Worm (Caenorhabditis elegans) whole organism, L1 larva: ENCODE data around the gene F56C3.8.

ENCODE experiments used
- C04F5.9 ChIP-seq: sonication (generic microtip); optimal IDR thresholded peaks from 2 replicates; lab custom pipeline; 2016; ENCODE audit warnings: missing genetic modification characterization, missing compliant biosample characterization
- C16A3.4 ChIP-seq: fragments of 150-350 bp; optimal IDR thresholded peaks from 2 replicates; lab custom pipeline; 2014; ENCODE audit warnings: missing biosample characterization, missing genetic modification characterization
- C34B4.2 ChIP-seq: sonication (generic microtip); optimal IDR thresholded peaks from 2 replicates; lab custom pipeline; 2017; ENCODE audit warnings: mild to moderate bottlenecking, missing genetic modification characterization, missing compliant biosample characterization
- F16B12.6 ChIP-seq: fragments of 150-350 bp; optimal IDR thresholded peaks from 2 replicates; lab custom pipeline; 2014; ENCODE audit warnings: missing biosample characterization, missing genetic modification characterization
- alr-1 ChIP-seq: fragments of 200-800 bp; sonication (Bioruptor generic); optimal IDR thresholded peaks from 2 replicates; lab custom pipeline; 2018; ENCODE audit warnings: borderline replicate concordance, mild to moderate bottlenecking, missing genetic modification characterization, missing compliant biosample characterization
- aly-2 ChIP-seq: fragments of 150-350 bp; optimal IDR thresholded peaks from 2 replicates; lab custom pipeline; 2014; ENCODE audit warnings: missing biosample characterization, missing genetic modification characterization
- ama-1 ChIP-seq: fragments of 150-350 bp; optimal IDR thresholded peaks from 2 replicates; lab custom pipeline; 2014
- ceh-63 ChIP-seq: fragments of 200-800 bp; sonication (Bioruptor generic); optimal IDR thresholded peaks from 2 replicates; lab custom pipeline; 2018; ENCODE audit warnings: mild to moderate bottlenecking, missing genetic modification characterization, missing compliant biosample characterization
- ceh-8 ChIP-seq: fragments of 200-800 bp; sonication (Bioruptor generic); optimal IDR thresholded peaks from 2 replicates; lab custom pipeline; 2018; ENCODE audit warnings: mild to moderate bottlenecking, missing genetic modification characterization, moderate library complexity, missing compliant biosample characterization
- dpl-1 ChIP-seq, 3 experiments: fragments of 150-350 bp in 2 of 3; sonication (generic microtip) in 1 of 3; optimal IDR thresholded peaks; 2 replicates each; lab custom pipeline; 2014 to 2017; ENCODE audit warnings: missing biosample characterization in 3 of 3, missing genetic modification characterization in 3 of 3, missing genetic modification reagents in 3 of 3
- dsc-1 ChIP-seq: sonication (generic microtip); optimal IDR thresholded peaks from 2 replicates; lab custom pipeline; 2016; ENCODE audit warnings: mild to moderate bottlenecking, missing genetic modification characterization, missing compliant biosample characterization
- egl-13 ChIP-seq: sonication (generic microtip); optimal IDR thresholded peaks from 2 replicates; lab custom pipeline; 2016; ENCODE audit warnings: missing genotype, missing genetic modification reagents, missing genetic modification characterization, missing compliant biosample characterization
- egl-27 ChIP-seq, 2 experiments: fragments of 150-350 bp in 1 of 2; sonication (generic microtip); optimal IDR thresholded peaks; 3 replicates each; lab custom pipeline; 2017 to 2018; ENCODE audit warnings: missing biosample characterization in 2 of 2, missing genetic modification characterization in 2 of 2, missing genetic modification reagents in 2 of 2
- elt-3 ChIP-seq, 6 experiments: fragments of 150-350 bp in 1 of 6; sonication (generic microtip); optimal IDR thresholded peaks; 2 replicates each; lab custom pipeline; 2017 to 2018; ENCODE audit warnings: missing biosample characterization in 6 of 6, missing genetic modification characterization in 6 of 6, inconsistent platforms in 1 of 6
- fkh-4 ChIP-seq: sonication (generic microtip); optimal IDR thresholded peaks from 2 replicates; lab custom pipeline; 2016; ENCODE audit warnings: missing compliant biosample characterization, missing genetic modification characterization, borderline replicate concordance
- fkh-8 ChIP-seq: sonication (generic microtip); optimal IDR thresholded peaks from 2 replicates; lab custom pipeline; 2016; ENCODE audit warnings: mild to moderate bottlenecking, missing genetic modification characterization, missing compliant biosample characterization
- grh-1 ChIP-seq: fragments of 200-800 bp; sonication (Bioruptor generic); IDR thresholded peaks from 2 replicates; pipeline ENCODE4 v1.3.6; 2022; ENCODE audit warnings: missing genetic modification reagents, missing genetic modification characterization, missing compliant biosample characterization
- hlh-17 ChIP-seq: fragments of 200-800 bp; sonication (Bioruptor generic); optimal IDR thresholded peaks from 2 replicates; lab custom pipeline; 2018; ENCODE audit warnings: missing genetic modification characterization, mild to moderate bottlenecking, missing compliant biosample characterization, moderate library complexity, borderline replicate concordance
- hpl-2 ChIP-seq: fragments of 150-350 bp; optimal IDR thresholded peaks from 2 replicates; lab custom pipeline; 2014; ENCODE audit warnings: missing biosample characterization, missing genetic modification reagents, missing genetic modification characterization
- irx-1 ChIP-seq: sonication (generic microtip); optimal IDR thresholded peaks from 2 replicates; lab custom pipeline; 2016; ENCODE audit warnings: missing genetic modification characterization, missing compliant biosample characterization
- lin-13 ChIP-seq: fragments of 150-350 bp; optimal IDR thresholded peaks from 2 replicates; lab custom pipeline; 2014; ENCODE audit warnings: missing biosample characterization, missing genetic modification reagents, missing genetic modification characterization
- lin-14 ChIP-seq: fragments of 200-800 bp; sonication (Bioruptor generic); optimal IDR thresholded peaks from 2 replicates; lab custom pipeline; 2018; ENCODE audit warnings: mild to moderate bottlenecking, missing genetic modification characterization, moderate library complexity, missing compliant biosample characterization
- lir-3 ChIP-seq: sonication (generic microtip); optimal IDR thresholded peaks from 2 replicates; lab custom pipeline; 2016; ENCODE audit warnings: mild to moderate bottlenecking, missing genetic modification characterization, moderate library complexity, missing compliant biosample characterization; ENCODE audit not compliant: poor library complexity
- lsy-2 ChIP-seq, 2 experiments: fragments of 150-350 bp; optimal IDR thresholded peaks; 2 replicates each; lab custom pipeline; 2014; ENCODE audit warnings: missing biosample characterization in 2 of 2, missing genetic modification characterization in 2 of 2
- mab-9 ChIP-seq: fragments of 200-800 bp; sonication (Bioruptor generic); IDR thresholded peaks from 2 replicates; pipeline ENCODE4 v1.3.6; 2022; ENCODE audit warnings: missing genetic modification reagents, missing genetic modification characterization, missing compliant biosample characterization
- mep-1 ChIP-seq: fragments of 150-350 bp; optimal IDR thresholded peaks from 2 replicates; lab custom pipeline; 2014; ENCODE audit warnings: missing biosample characterization, missing genetic modification characterization
- nhr-11 ChIP-seq: fragments of 150-350 bp; optimal IDR thresholded peaks from 2 replicates; lab custom pipeline; 2014; ENCODE audit warnings: missing biosample characterization, missing genetic modification characterization
- nhr-19 ChIP-seq: fragments of 200-800 bp; sonication (Bioruptor generic); conservative IDR thresholded peaks from 2 replicates; pipeline ENCODE4 v1.3.6; 2022; ENCODE audit warnings: missing genetic modification characterization, missing compliant biosample characterization
- nhr-20 ChIP-seq: sonication (generic microtip); optimal IDR thresholded peaks from 2 replicates; lab custom pipeline; 2016; ENCODE audit warnings: mild to moderate bottlenecking, missing genetic modification characterization, missing compliant biosample characterization
- nhr-28 ChIP-seq: fragments of 150-350 bp; optimal IDR thresholded peaks from 2 replicates; lab custom pipeline; 2014; ENCODE audit warnings: missing biosample characterization, missing genetic modification characterization
- nhr-47 ChIP-seq: sonication (generic microtip); optimal IDR thresholded peaks from 2 replicates; lab custom pipeline; 2016; ENCODE audit warnings: mild to moderate bottlenecking, missing genetic modification characterization, moderate library complexity, missing compliant biosample characterization
- nhr-71 ChIP-seq: sonication (generic microtip); optimal IDR thresholded peaks from 2 replicates; lab custom pipeline; 2016; ENCODE audit warnings: mild to moderate bottlenecking, missing genetic modification characterization, moderate library complexity, missing compliant biosample characterization
- nhr-76 ChIP-seq: sonication (generic microtip); optimal IDR thresholded peaks from 2 replicates; lab custom pipeline; 2017; ENCODE audit warnings: missing biosample characterization, missing genetic modification characterization
- nhr-77 ChIP-seq: fragments of 150-350 bp; optimal IDR thresholded peaks from 2 replicates; lab custom pipeline; 2014; ENCODE audit warnings: missing biosample characterization, missing genetic modification characterization
- nhr-84 ChIP-seq: sonication (generic microtip); optimal IDR thresholded peaks from 2 replicates; lab custom pipeline; 2017; ENCODE audit warnings: missing biosample characterization, missing genetic modification characterization
- nhr-85 ChIP-seq: sonication (generic microtip); peaks from one replicate; lab custom pipeline; 2016; ENCODE audit warnings: missing genetic modification characterization, inconsistent platforms, missing compliant biosample characterization
- nhr-90 ChIP-seq: sonication (generic microtip); optimal IDR thresholded peaks from 2 replicates; lab custom pipeline; 2016; ENCODE audit warnings: mild to moderate bottlenecking, missing genetic modification characterization, missing compliant biosample characterization; ENCODE audit not compliant: poor library complexity
- pax-3 ChIP-seq: fragments of 200-800 bp; sonication (Bioruptor generic); optimal IDR thresholded peaks from 2 replicates; lab custom pipeline; 2018; ENCODE audit warnings: mild to moderate bottlenecking, missing genetic modification characterization, moderate library complexity, missing compliant biosample characterization
- rnt-1 ChIP-seq: sonication (generic microtip); optimal IDR thresholded peaks from 2 replicates; lab custom pipeline; 2016; ENCODE audit warnings: mild to moderate bottlenecking, missing genetic modification characterization, moderate library complexity, missing compliant biosample characterization
- skn-1 ChIP-seq: fragments of 150-350 bp; optimal IDR thresholded peaks from 2 replicates; lab custom pipeline; 2014; ENCODE audit warnings: missing biosample characterization, missing genetic modification characterization
- snpc-4 ChIP-seq: fragments of 150-350 bp; optimal IDR thresholded peaks from 2 replicates; lab custom pipeline; 2014; ENCODE audit warnings: missing biosample characterization, missing genetic modification characterization
- sox-4 ChIP-seq: sonication (generic microtip); optimal IDR thresholded peaks from 2 replicates; lab custom pipeline; 2016; ENCODE audit warnings: missing genetic modification characterization, missing compliant biosample characterization
- sup-37 ChIP-seq: fragments of 200-800 bp; sonication (Bioruptor generic); optimal IDR thresholded peaks from 2 replicates; lab custom pipeline; 2018; ENCODE audit warnings: mild to moderate bottlenecking, missing genetic modification characterization, missing compliant biosample characterization
- tlp-1 ChIP-seq: fragments of 150-350 bp; optimal IDR thresholded peaks from 2 replicates; lab custom pipeline; 2014; ENCODE audit warnings: missing biosample characterization, missing genetic modification characterization
- unc-130 ChIP-seq: fragments of 150-350 bp; optimal IDR thresholded peaks from 2 replicates; lab custom pipeline; 2017; ENCODE audit warnings: missing biosample characterization, missing genetic modification characterization, inconsistent platforms
- unc-30 ChIP-seq: sonication (generic microtip); optimal IDR thresholded peaks from 2 replicates; lab custom pipeline; 2017; ENCODE audit warnings: missing biosample characterization, missing genetic modification characterization
- unc-62 ChIP-seq: fragments of 150-350 bp; optimal IDR thresholded peaks from 2 replicates; lab custom pipeline; 2014; ENCODE audit warnings: missing biosample characterization, missing genetic modification reagents, missing genetic modification characterization
- unc-98 ChIP-seq: fragments of 200-800 bp; sonication (Bioruptor generic); IDR thresholded peaks from 2 replicates; pipeline ENCODE4 v1.3.6; 2022; ENCODE audit warnings: missing genetic modification characterization, missing compliant biosample characterization
- zag-1 ChIP-seq: fragments of 150-350 bp; optimal IDR thresholded peaks from 2 replicates; lab custom pipeline; 2014; ENCODE audit warnings: missing biosample characterization, missing genetic modification characterization
- zip-4 ChIP-seq: fragments of 200-800 bp; sonication (Bioruptor generic); optimal IDR thresholded peaks from 2 replicates; lab custom pipeline; 2018; ENCODE audit warnings: mild to moderate bottlenecking, missing genetic modification characterization, moderate library complexity, missing compliant biosample characterization
- ztf-11 ChIP-seq, 2 experiments: sonication (generic microtip); optimal IDR thresholded peaks; 2 replicates each; lab custom pipeline; 2016 to 2017; ENCODE audit warnings: missing genetic modification characterization in 2 of 2, missing biosample characterization in 1 of 2, missing compliant biosample characterization in 1 of 2

The F56C3.8 gene

ce11 chrX:1389382-1389983 is 5.0 kb upstream of the F56C3.8 start (continued):
- peak; percentile 95 for TF ChIP-seq ceh-8
- peak; percentile 96 for TF ChIP-seq C16A3.4 (tag; lab: Kevin White, UChicago)
- no peak for TF ChIP-seq nhr-76
- TF ChIP-seq unc-30 (tag; lab: Kevin White, UChicago) = no peak
- peak; percentile 84 for TF ChIP-seq fkh-4 (tag; lab: Kevin White, UChicago)
- TF ChIP-seq nhr-71 (tag; lab: Kevin White, UChicago) = peak; percentile 91
- TF ChIP-seq hpl-2 (GFP tag; lab: Kevin White, UChicago) = peak; percentile 84
- TF ChIP-seq irx-1 = peak; percentile 86
- TF ChIP-seq skn-1 (tag; lab: Kevin White, UChicago) = peak; percentile 98
- no peak for TF ChIP-seq hlh-17 (GFP tag; lab: Kevin White, UChicago)
- no peak for TF ChIP-seq ceh-63
- peak; percentile 79 for TF ChIP-seq zip-4 (GFP tag; lab: Kevin White, UChicago)
- TF ChIP-seq tlp-1 = no peak
- TF ChIP-seq nhr-20 (tag; lab: Kevin White, UChicago) = peak; percentile 92
- peak; percentile 82 for TF ChIP-seq lin-14
- no peak for TF ChIP-seq unc-62 (GFP tag; lab: Kevin White, UChicago)
- peak in 4 of 6 experiments; percentile 46 to 94 (median 68) for TF ChIP-seq elt-3 (tag; optimal IDR thresholded peaks at IDR 0.05; lab: Kevin White, UChicago)
- TF ChIP-seq fkh-8 = peak; percentile 93
- TF ChIP-seq dpl-1 (GFP tag; optimal IDR thresholded peaks at IDR 0.05; lab: Kevin White, UChicago) = peak; percentile 9 to 43 (median 19)
- TF ChIP-seq lsy-2 (tag; optimal IDR thresholded peaks at IDR 0.05; lab: Kevin White, UChicago) = peak; percentile 82 to 86
- peak; percentile 87 for TF ChIP-seq nhr-85 (tag; lab: Kevin White, UChicago)
- TF ChIP-seq zag-1 = no peak
- peak; percentile 79 for TF ChIP-seq egl-13 (tag; lab: Kevin White, UChicago)
- peak; percentile 43 for TF ChIP-seq rnt-1 (tag; lab: Kevin White, UChicago)
- no peak for TF ChIP-seq ama-1 (lab: Kevin White, UChicago)
- TF ChIP-seq unc-130 (tag; lab: Kevin White, UChicago) = no peak
- peak; percentile 98 for TF ChIP-seq nhr-47
- no peak for TF ChIP-seq alr-1 (tag; lab: Kevin White, UChicago)
- peak; percentile 94 for TF ChIP-seq nhr-77 (tag; lab: Kevin White, UChicago)
- TF ChIP-seq aly-2 = peak; percentile 74
- peak; percentile 73 for TF ChIP-seq mep-1 (tag; lab: Kevin White, UChicago)
- peak; percentile 57 for TF ChIP-seq mab-9 (GFP tag; lab: Robert Waterston, UW)
- TF ChIP-seq C34B4.2 (tag; lab: Kevin White, UChicago) = no peak
- TF ChIP-seq nhr-84 = no peak
- TF ChIP-seq lin-13 (GFP tag; lab: Kevin White, UChicago) = peak; percentile 86
- peak; percentile 81 for TF ChIP-seq pax-3
- TF ChIP-seq nhr-19 (GFP tag; lab: Robert Waterston, UW) = peak; percentile 91
- peak; percentile 65 for TF ChIP-seq sup-37 (GFP tag; lab: Kevin White, UChicago)
- TF ChIP-seq unc-98 (GFP tag; lab: Robert Waterston, UW) = peak; percentile 47
- TF ChIP-seq snpc-4 (tag; lab: Kevin White, UChicago) = peak; percentile 69
- no peak for TF ChIP-seq F16B12.6 (tag; lab: Kevin White, UChicago)
- TF ChIP-seq egl-27 (tag; optimal IDR thresholded peaks at IDR 0.05; lab: Kevin White, UChicago) = peak in 1 of 2 experiments; percentile 49
- TF ChIP-seq sox-4 = peak; percentile 96
- peak; percentile 35 to 74 for TF ChIP-seq ztf-11 (tag; optimal IDR thresholded peaks at IDR 0.05; lab: Kevin White, UChicago)
- TF ChIP-seq C04F5.9 (tag; lab: Kevin White, UChicago) = peak; percentile 62
- peak; percentile 75 for TF ChIP-seq grh-1 (GFP tag; lab: Robert Waterston, UW)
- peak; percentile 94 for TF ChIP-seq nhr-90 (tag; lab: Kevin White, UChicago)
- TF ChIP-seq nhr-28 (tag; lab: Kevin White, UChicago) = peak; percentile 18
- peak; percentile 99 for TF ChIP-seq dsc-1 (tag; lab: Kevin White, UChicago)
- peak; percentile 85 for TF ChIP-seq lir-3 (tag; lab: Kevin White, UChicago)
- peak; percentile 96 for TF ChIP-seq nhr-11
- TF ChIP-seq, all 84 proteins: peak for 57
